Worm (Caenorhabditis elegans) whole organism, L4/young adult: ENCODE results near the gene nlp-5.

Source experiments
- W03F9.2 ChIP-seq: fragments of 150-350 bp; optimal IDR thresholded peaks from 2 replicates; lab custom pipeline; 2014; ENCODE audit warnings: missing biosample characterization, missing genetic modification characterization
- dao-5 ChIP-seq: sonication (generic microtip); optimal IDR thresholded peaks from 2 replicates; lab custom pipeline; 2016; ENCODE audit warnings: missing genotype, missing genetic modification characterization, moderate library complexity, missing compliant biosample characterization
- him-1 ChIP-seq: sonication (generic microtip); optimal IDR thresholded peaks from 2 replicates; lab custom pipeline; 2016; ENCODE audit warnings: missing genotype, missing genetic modification reagents, missing genetic modification characterization, missing compliant biosample characterization

DNA sequence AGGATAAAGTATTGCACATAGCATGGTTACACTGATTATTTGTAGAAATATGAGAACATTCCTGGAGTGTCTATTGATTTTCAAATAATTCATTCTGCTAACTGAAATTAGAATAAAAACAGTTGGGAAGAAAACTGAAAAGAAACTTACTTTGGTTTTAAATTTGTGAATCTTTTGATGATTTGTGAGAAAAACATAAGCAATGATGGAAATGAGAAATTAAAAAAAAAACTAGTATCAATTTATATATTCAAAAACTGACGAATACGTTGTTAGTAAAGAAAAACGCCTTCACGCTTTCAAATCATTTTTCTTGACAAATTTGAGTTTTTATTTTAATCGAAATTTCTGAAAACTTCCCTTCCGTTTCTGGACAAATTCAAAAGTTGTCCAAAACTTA lies 45.1 kb upstream of the nlp-5 start, which contains the start of gene T05C12.9:
- TF ChIP-seq W03F9.2 (no peak), him-1 (tag; lab: Kevin White, UChicago) (no peak), dao-5 (tag; lab: Kevin White, UChicago) (no peak)
